Worm (Caenorhabditis elegans) whole organism, young adult: ENCODE results near the gene arf-1.

ENCODE experiments used
- B0261.1 ChIP-seq: sonication (generic microtip); optimal IDR thresholded peaks from 2 replicates; lab custom pipeline; 2016; ENCODE audit warnings: mild to moderate bottlenecking, missing genetic modification characterization, moderate library complexity, missing compliant biosample characterization
- ama-1 ChIP-seq, 3 experiments: fragments of 150-350 bp in 1 of 3; sonication (generic microtip) in 2 of 3; optimal IDR thresholded peaks; 2 replicates each; lab custom pipeline; 2014 to 2018; ENCODE audit warnings: missing biosample characterization in 2 of 3, missing genetic modification characterization in 2 of 3, missing genetic modification reagents in 2 of 3
- ceh-91 ChIP-seq: fragments of 200-800 bp; sonication (Bioruptor generic); IDR thresholded peaks from 2 replicates; pipeline ENCODE4 v1.3.6; 2022; ENCODE audit warnings: missing genetic modification reagents, missing genetic modification characterization, missing compliant biosample characterization
- dpl-1 ChIP-seq: fragments of 150-350 bp; optimal IDR thresholded peaks from 2 replicates; lab custom pipeline; 2014; ENCODE audit warnings: missing biosample characterization, missing genetic modification reagents, missing genetic modification characterization
- ekl-4 ChIP-seq: fragments of 200-800 bp; sonication (Bioruptor generic); IDR thresholded peaks from 2 replicates; pipeline ENCODE4 v1.3.6; 2022; ENCODE audit warnings: missing genetic modification reagents, missing genetic modification characterization, missing compliant biosample characterization
- gei-17 ChIP-seq: fragments of 200-800 bp; sonication (Bioruptor generic); optimal IDR thresholded peaks from 2 replicates; lab custom pipeline; 2018; ENCODE audit warnings: mild to moderate bottlenecking, missing genetic modification characterization, missing compliant biosample characterization
- pha-4 ChIP-seq: fragments of 150-350 bp; sonication (generic microtip); optimal IDR thresholded peaks from 2 replicates; lab custom pipeline; 2014; ENCODE audit warnings: missing biosample characterization, missing genetic modification reagents, missing genetic modification characterization
- rec-8 ChIP-seq, 2 experiments: sonication (generic microtip); optimal IDR thresholded peaks; 2 replicates each; lab custom pipeline; 2016; ENCODE audit warnings: mild to moderate bottlenecking in 2 of 2, missing genetic modification characterization in 2 of 2, missing genetic modification reagents in 2 of 2, missing genotype in 2 of 2, missing biosample characterization in 1 of 2, missing compliant biosample characterization in 1 of 2, moderate library complexity in 1 of 2
- rpc-1 ChIP-seq, 2 experiments: fragments of 150-350 bp in 1 of 2; sonication (generic microtip) in 1 of 2; optimal IDR thresholded peaks; 2 replicates each; lab custom pipeline; 2014 to 2018; ENCODE audit warnings: missing biosample characterization in 1 of 2, missing genetic modification characterization in 1 of 2, missing genetic modification reagents in 1 of 2, missing genotype in 1 of 2
- sea-2 ChIP-seq: fragments of 200-800 bp; sonication (Bioruptor generic); IDR thresholded peaks from 2 replicates; pipeline ENCODE4 v1.3.6; 2022; ENCODE audit warnings: missing genetic modification characterization, missing compliant biosample characterization
- sptf-2 ChIP-seq: fragments of 200-800 bp; sonication (Bioruptor generic); optimal IDR thresholded peaks from 2 replicates; lab custom pipeline; 2018; ENCODE audit warnings: mild to moderate bottlenecking, missing genetic modification characterization, missing compliant biosample characterization
- tbx-9 ChIP-seq: sonication (generic microtip); optimal IDR thresholded peaks from 2 replicates; lab custom pipeline; 2016; ENCODE audit warnings: borderline replicate concordance, missing genetic modification characterization, inconsistent platforms, missing compliant biosample characterization
- ztf-22 ChIP-seq: fragments of 200-800 bp; sonication (Bioruptor generic); optimal IDR thresholded peaks from 2 replicates; lab custom pipeline; 2018; ENCODE audit warnings: mild to moderate bottlenecking, missing genetic modification characterization, moderate library complexity, missing compliant biosample characterization
- ztf-25 ChIP-seq: fragments of 200-800 bp; sonication (Bioruptor generic); IDR thresholded peaks from 2 replicates; pipeline ENCODE4 v1.3.6; 2022; ENCODE audit warnings: missing genetic modification reagents, missing genetic modification characterization, missing compliant biosample characterization

- TF ChIP-seq ekl-4 (GFP tag; lab: Robert Waterston, UW) (no peak), ama-1 (optimal IDR thresholded peaks at IDR 0.05; lab: Kevin White, UChicago) (no peak), ama-1 (GFP tag; optimal IDR thresholded peaks at IDR 0.05; lab: Kevin White, UChicago) (no peak), ceh-91 (GFP tag; lab: Robert Waterston, UW) (no peak), gei-17 (GFP tag; lab: Kevin White, UChicago) (no peak), dpl-1 (GFP tag; lab: Kevin White, UChicago) (no peak), rec-8 (tag; optimal IDR thresholded peaks at IDR 0.05; lab: Kevin White, UChicago) (no peak), sptf-2 (no peak), tbx-9 (tag; lab: Kevin White, UChicago) (no peak), ztf-25 (no peak), rpc-1 (optimal IDR thresholded peaks at IDR 0.05; lab: Kevin White, UChicago) (no peak), rpc-1 (tag; optimal IDR thresholded peaks at IDR 0.05; lab: Kevin White, UChicago) (no peak), sea-2 (GFP tag; lab: Robert Waterston, UW) (no peak), pha-4 (tag; lab: Kevin White, UChicago) (no peak), ztf-22 (GFP tag; lab: Kevin White, UChicago) (no peak), B0261.1 (tag; lab: Kevin White, UChicago) (no peak)
Observed at ce11 chrIII:5697266-5697665, 17.4 kb upstream of the arf-1 start, which contains the start of gene B0336.7.
